Fruit fly (Drosophila melanogaster): ENCODE results near the gene cyc.

Gene cyc

DNA sequence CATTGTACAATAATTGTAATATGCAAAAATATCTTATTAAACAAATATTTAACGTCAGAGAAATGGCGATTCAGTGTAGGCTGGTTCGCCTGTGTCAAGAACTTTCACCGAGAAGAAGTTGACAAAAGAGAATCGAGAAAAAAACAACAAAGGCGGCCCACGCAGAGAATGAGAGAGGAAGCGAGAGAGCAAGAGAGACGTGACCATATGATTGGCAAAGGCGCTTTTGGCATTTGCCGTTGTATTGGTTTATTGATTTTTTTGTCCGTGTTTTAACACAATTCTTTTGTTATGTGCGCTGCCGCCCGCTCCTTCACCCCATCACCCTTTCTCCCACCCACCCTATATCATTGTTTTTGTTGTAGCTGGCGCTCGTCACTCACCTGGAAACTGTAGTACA lies 17.5 kb upstream of the cyc start:
- TF ChIP-seq lilli (GFP tag; optimal IDR thresholded peaks at IDR 0.05) (no peak), pfk (GFP tag; optimal IDR thresholded peaks at IDR 0.05) (peak; percentile 16), nom (GFP tag; optimal IDR thresholded peaks at IDR 0.05) (peak; percentile 48), CG4360 (GFP tag; IDR thresholded peaks at IDR 0.05) (0 out of 2 replicates have a peak, but pooled peaks have one; percentile 13), sim (GFP tag; IDR thresholded peaks at IDR 0.05) (peak; percentile 28; the same call in 1 of the 2 replicates), onecut (GFP tag; IDR thresholded peaks at IDR 0.05) (peak; percentile 98), psq (GFP tag; optimal IDR thresholded peaks at IDR 0.05) (peak; percentile 36), Hr51 (GFP tag; optimal IDR thresholded peaks at IDR 0.05) (no peak), grau (tag; optimal IDR thresholded peaks at IDR 0.05) (peak; percentile 66), MBD-R2 (GFP tag; IDR thresholded peaks at IDR 0.05) (peak; percentile 28; the same call in 1 of the 2 replicates), Trl (optimal IDR thresholded peaks at IDR 0.05) (peak; percentile 62 to 70), Trl (GFP tag; optimal IDR thresholded peaks at IDR 0.05) (no peak), crp (GFP tag; optimal IDR thresholded peaks at IDR 0.05) (peak in 1 of 2 experiments; percentile 17), crol (GFP tag; IDR thresholded peaks at IDR 0.05) (peak; percentile 70), sr (GFP tag; IDR thresholded peaks at IDR 0.05) (peak; percentile 81), cg (GFP tag; optimal IDR thresholded peaks at IDR 0.05) (peak; percentile 42), CG7987 (GFP tag; optimal IDR thresholded peaks at IDR 0.05) (no peak), Med (GFP tag) (peak; percentile 60), CG4404 (GFP tag; IDR thresholded peaks at IDR 0.05) (no peak), CG15514 (GFP tag; optimal IDR thresholded peaks at IDR 0.05) (peak; percentile 14)

dm6 chr3L:19818701-19819100 lies 3.0 kb upstream of the cyc start:
- TF ChIP-seq CG9932 (GFP tag; IDR thresholded peaks at IDR 0.05) (no peak), CG10366 (GFP tag; IDR thresholded peaks at IDR 0.05) (no peak), D19B (GFP tag; optimal IDR thresholded peaks at IDR 0.05) (no peak), NC2α (GFP tag; optimal IDR thresholded peaks at IDR 0.05) (no peak), MESR4 (GFP tag; optimal IDR thresholded peaks at IDR 0.05) (peak; percentile 28), pros (GFP tag; optimal IDR thresholded peaks at IDR 0.05) (no peak), MBD-R2 (GFP tag; IDR thresholded peaks at IDR 0.05) (peak; percentile 10; the same call in 1 of the 2 replicates), CG12942 (GFP tag; optimal IDR thresholded peaks at IDR 0.05) (no peak), gce (GFP tag; IDR thresholded peaks at IDR 0.05) (0 out of 3 replicates have a peak, but pooled peaks have one; percentile 7), seq (GFP tag; IDR thresholded peaks at IDR 0.05) (peak; percentile 28; the same call in 1 of the 2 replicates), HLH4C (GFP tag; IDR thresholded peaks at IDR 0.05; ENCODE audit: partially characterized antibody) (peak; percentile 20; the same call in 1 of the 3 replicates), CG2129 (GFP tag; IDR thresholded peaks at IDR 0.05; ENCODE audit: partially characterized antibody) (no peak), chn (GFP tag; optimal IDR thresholded peaks at IDR 0.05) (no peak), zen2 (GFP tag; IDR thresholded peaks at IDR 0.05; ENCODE audit: partially characterized antibody) (no peak), nerfin-1 (tag; optimal IDR thresholded peaks at IDR 0.05) (peak; percentile 3), YL-1 (GFP tag; optimal IDR thresholded peaks at IDR 0.05) (peak; percentile 33), aop (GFP tag; IDR thresholded peaks at IDR 0.05) (no peak), rib (GFP tag; IDR thresholded peaks at IDR 0.05) (no peak), Gug (GFP tag; IDR thresholded peaks at IDR 0.05) (no peak), CG1647 (GFP tag; optimal IDR thresholded peaks at IDR 0.05) (no peak), klu (GFP tag; IDR thresholded peaks at IDR 0.05) (no peak), pzg (GFP tag; optimal IDR thresholded peaks at IDR 0.05) (peak; percentile 23), CG15514 (GFP tag; optimal IDR thresholded peaks at IDR 0.05) (peak; percentile 98), gem (tag; optimal IDR thresholded peaks at IDR 0.05) (no peak), ewg (GFP tag; optimal IDR thresholded peaks at IDR 0.05) (peak; percentile 92), E2f2 (GFP tag; IDR thresholded peaks at IDR 0.05) (peak; percentile 23; the same call in 1 of the 2 replicates), CG34422 (GFP tag; IDR thresholded peaks at IDR 0.05) (peak; percentile 10; the same call in 1 of the 3 replicates), Doc2 (GFP tag; IDR thresholded peaks at IDR 0.05) (no peak), Ets65A (GFP tag) (no peak), Bgb (GFP tag; IDR thresholded peaks at IDR 0.05; ENCODE audit: partially characterized antibody) (peak; percentile 31), chif (GFP tag; optimal IDR thresholded peaks at IDR 0.05) (no peak), inv (GFP tag; IDR thresholded peaks at IDR 0.05; ENCODE audit: partially characterized antibody) (peak; percentile 14; the same call in 1 of the 2 replicates)
